4 fruit fly cellular contexts compared by ENCODE assay signal in the genomic region with DNA sequence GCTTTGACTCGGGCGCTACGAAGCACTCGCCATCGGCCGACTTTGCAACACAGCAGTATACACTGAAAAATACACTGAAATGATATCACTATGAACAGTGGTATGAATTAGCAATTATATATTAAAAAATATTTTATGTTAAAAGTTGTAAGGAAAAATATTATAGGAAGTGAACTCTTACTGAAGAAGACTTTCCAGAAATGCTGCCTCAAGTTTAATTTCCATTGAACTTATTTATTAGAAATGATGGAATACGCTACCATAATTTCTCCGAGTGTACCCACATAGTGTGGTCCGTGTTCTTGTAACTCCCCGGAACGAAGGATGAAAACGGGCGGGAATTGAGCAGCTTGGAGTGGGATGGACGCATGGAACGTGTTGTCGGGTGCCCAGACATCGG.
A peak's percentile ranks its signal among the peaks of the same experiment; 100 is the strongest.
TF ChIP-seq lines count a peak whose summit lies in the region.

No protein-coding gene starts in this region.

- no peak for TF ChIP-seq CTCF in whole organism, embryonic (GFP tag; optimal IDR thresholded peaks at IDR 0.05; lab: Kevin White, UChicago)

TF ChIP-seq in whole organism, embryonic, 481 proteins besides CTCF, POLR2A, EP300 and RAD21 (continues in another document):
- TF ChIP-seq CG2678 (tag; optimal IDR thresholded peaks at IDR 0.05; lab: Kevin White, UChicago) (peak; percentile 0), tio (GFP tag; optimal IDR thresholded peaks at IDR 0.05; lab: Kevin White, UChicago) (peak; percentile 10), MTF-1 (GFP tag; optimal IDR thresholded peaks at IDR 0.05; lab: Kevin White, UChicago; ENCODE audit: borderline replicate concordance) (no peak), CG11504 (tag; optimal IDR thresholded peaks at IDR 0.05; lab: Kevin White, UChicago) (peak; percentile 39), Mrtf (GFP tag; IDR thresholded peaks at IDR 0.05; lab: Robert Waterston, UW) (no peak), nom (GFP tag; optimal IDR thresholded peaks at IDR 0.05; lab: Kevin White, UChicago) (peak; percentile 81), Oli (tag; optimal IDR thresholded peaks at IDR 0.05; lab: Kevin White, UChicago) (peak; percentile 23), phol (tag; optimal IDR thresholded peaks at IDR 0.05; lab: Kevin White, UChicago) (peak; percentile 7), CG2712 (tag; optimal IDR thresholded peaks at IDR 0.05; lab: Kevin White, UChicago) (peak; percentile 4), Drgx (GFP tag; IDR thresholded peaks at IDR 0.05; lab: Robert Waterston, UW) (peak; percentile 65), unpg (GFP tag; optimal IDR thresholded peaks at IDR 0.05; lab: Kevin White, UChicago) (peak; percentile 27), CG17361 (GFP tag; IDR thresholded peaks at IDR 0.05; lab: Robert Waterston, UW) (0 out of 3 replicates have a peak, but pooled peaks have one; percentile 15), usp (GFP tag; optimal IDR thresholded peaks at IDR 0.05; lab: Kevin White, UChicago) (no peak), CG1832 (GFP tag; optimal IDR thresholded peaks at IDR 0.05; lab: Kevin White, UChicago) (no peak), Med (GFP tag; lab: Kevin White, UChicago) (peak; percentile 32), gem (tag; optimal IDR thresholded peaks at IDR 0.05; lab: Kevin White, UChicago) (peak; percentile 47), corto (GFP tag; optimal IDR thresholded peaks at IDR 0.05; lab: Kevin White, UChicago) (peak; percentile 48), lola (GFP tag; optimal IDR thresholded peaks at IDR 0.05; lab: Kevin White, UChicago) (peak in 1 of 3 experiments; percentile 10), lbe (GFP tag; optimal IDR thresholded peaks at IDR 0.05; lab: Kevin White, UChicago) (peak; percentile 65), bsh (GFP tag; optimal IDR thresholded peaks at IDR 0.05; lab: Kevin White, UChicago) (peak; percentile 29 to 78), Sox102F (GFP tag; optimal IDR thresholded peaks at IDR 0.05; lab: Kevin White, UChicago) (peak; percentile 16)

TF ChIP-seq in whole organism, prepupa, 60 proteins besides CTCF, POLR2A, EP300 and RAD21 (continues in another document):
- TF ChIP-seq topi (GFP tag; optimal IDR thresholded peaks at IDR 0.05; lab: Kevin White, UChicago), result peak; percentile 82
- TF ChIP-seq CG15336 (GFP tag; IDR thresholded peaks at IDR 0.05; lab: Robert Waterston, UW), result peak; percentile 81
- TF ChIP-seq spab (GFP tag; optimal IDR thresholded peaks at IDR 0.05; lab: Kevin White, UChicago), result peak; percentile 93
- TF ChIP-seq vri (GFP tag; optimal IDR thresholded peaks at IDR 0.05; lab: Kevin White, UChicago), result peak; percentile 54
- TF ChIP-seq dac (GFP tag; optimal IDR thresholded peaks at IDR 0.05; lab: Kevin White, UChicago), result peak; percentile 31
- peak; percentile 49 for TF ChIP-seq cyc (GFP tag; optimal IDR thresholded peaks at IDR 0.05; lab: Kevin White, UChicago)
- peak; percentile 32 for TF ChIP-seq Hr39 (GFP tag; optimal IDR thresholded peaks at IDR 0.05; lab: Kevin White, UChicago)
- peak; percentile 90 for TF ChIP-seq achi (GFP tag; optimal IDR thresholded peaks at IDR 0.05; lab: Kevin White, UChicago)
- TF ChIP-seq CG10631 (GFP tag; optimal IDR thresholded peaks at IDR 0.05; lab: Kevin White, UChicago), result peak; percentile 93
- TF ChIP-seq CG32006 (GFP tag; optimal IDR thresholded peaks at IDR 0.05; lab: Kevin White, UChicago), result peak; percentile 81
- peak; percentile 78 for TF ChIP-seq Met (GFP tag; optimal IDR thresholded peaks at IDR 0.05; lab: Kevin White, UChicago)
- peak; percentile 90 for TF ChIP-seq OdsH (GFP tag; optimal IDR thresholded peaks at IDR 0.05; lab: Kevin White, UChicago)
- peak; percentile 80 for TF ChIP-seq Lpt (GFP tag; optimal IDR thresholded peaks at IDR 0.05; lab: Kevin White, UChicago)
- TF ChIP-seq Ets96B (tag; optimal IDR thresholded peaks at IDR 0.05; lab: Kevin White, UChicago), result peak; percentile 98
- peak; percentile 78 for TF ChIP-seq CG9139 (GFP tag; optimal IDR thresholded peaks at IDR 0.05; lab: Kevin White, UChicago)
- peak; percentile 36 for TF ChIP-seq CG6276 (GFP tag; optimal IDR thresholded peaks at IDR 0.05; lab: Kevin White, UChicago)
- peak; percentile 89 for TF ChIP-seq acj6 (GFP tag; optimal IDR thresholded peaks at IDR 0.05; lab: Kevin White, UChicago)
- peak; percentile 40 for TF ChIP-seq Eip93F (GFP tag; optimal IDR thresholded peaks at IDR 0.05; lab: Kevin White, UChicago)
- peak; percentile 91 for TF ChIP-seq CG1621 (tag; optimal IDR thresholded peaks at IDR 0.05; lab: Kevin White, UChicago)
- peak; percentile 97 for TF ChIP-seq CG3032 (tag; optimal IDR thresholded peaks at IDR 0.05; lab: Kevin White, UChicago)
- TF ChIP-seq CG3919 (GFP tag; optimal IDR thresholded peaks at IDR 0.05; lab: Kevin White, UChicago), result peak; percentile 83
- peak; percentile 94 for TF ChIP-seq ss (GFP tag; optimal IDR thresholded peaks at IDR 0.05; lab: Kevin White, UChicago)

TF ChIP-seq in whole organism, pupa, 21 proteins besides CTCF, POLR2A, EP300 and RAD21:
- peak; percentile 89 for TF ChIP-seq D1 (tag; optimal IDR thresholded peaks at IDR 0.05; lab: Kevin White, UChicago)
- TF ChIP-seq CG8159 (tag; optimal IDR thresholded peaks at IDR 0.05; lab: Kevin White, UChicago), result peak; percentile 97
- no peak for TF ChIP-seq EcR (GFP tag; optimal IDR thresholded peaks at IDR 0.05; lab: Kevin White, UChicago)
- peak; percentile 55; the same call in 1 of the 2 replicates for TF ChIP-seq Ets98B (GFP tag; IDR thresholded peaks at IDR 0.05; lab: Robert Waterston, UW)
- peak; percentile 87 for TF ChIP-seq CG4496 (GFP tag; IDR thresholded peaks at IDR 0.05; lab: Robert Waterston, UW)
- TF ChIP-seq Pif1A (GFP tag; optimal IDR thresholded peaks at IDR 0.05; lab: Kevin White, UChicago), result peak; percentile 83
- TF ChIP-seq Snoo (tag; optimal IDR thresholded peaks at IDR 0.05; lab: Kevin White, UChicago), result peak; percentile 70
- TF ChIP-seq gl (tag; optimal IDR thresholded peaks at IDR 0.05; lab: Kevin White, UChicago), result peak; percentile 83
- peak; percentile 94 for TF ChIP-seq CG15710 (tag; optimal IDR thresholded peaks at IDR 0.05; lab: Kevin White, UChicago)
- TF ChIP-seq CG8301 (tag; optimal IDR thresholded peaks at IDR 0.05; lab: Kevin White, UChicago), result peak; percentile 88
- no peak for TF ChIP-seq CG10348 (GFP tag; IDR thresholded peaks at IDR 0.05; lab: Robert Waterston, UW)
- peak; percentile 87 for TF ChIP-seq CG14655 (GFP tag; optimal IDR thresholded peaks at IDR 0.05; lab: Kevin White, UChicago)
- TF ChIP-seq CG34367 (tag; optimal IDR thresholded peaks at IDR 0.05; lab: Kevin White, UChicago), result peak; percentile 94
- 0 out of 2 replicates have a peak, but pooled peaks have one; percentile 46 for TF ChIP-seq rn (GFP tag; IDR thresholded peaks at IDR 0.05; lab: Robert Waterston, UW)
- peak; percentile 97 for TF ChIP-seq CG9948 (tag; optimal IDR thresholded peaks at IDR 0.05; lab: Kevin White, UChicago)
- TF ChIP-seq CG32121 (GFP tag; IDR thresholded peaks at IDR 0.05; lab: Robert Waterston, UW), result peak; percentile 24; the same call in 1 of the 2 replicates
- peak; percentile 98 for TF ChIP-seq CG17806 (tag; optimal IDR thresholded peaks at IDR 0.05; lab: Kevin White, UChicago)
- TF ChIP-seq fd96Ca (GFP tag; IDR thresholded peaks at IDR 0.05; lab: Robert Waterston, UW), result 0 out of 3 replicates have a peak, but pooled peaks have one; percentile 36
- peak; percentile 89 for TF ChIP-seq CG13204 (GFP tag; optimal IDR thresholded peaks at IDR 0.05; lab: Kevin White, UChicago)
- peak; percentile 85 for TF ChIP-seq Pif1B (GFP tag; optimal IDR thresholded peaks at IDR 0.05; lab: Kevin White, UChicago)
- no peak for TF ChIP-seq CG12605 (GFP tag; IDR thresholded peaks at IDR 0.05; lab: Robert Waterston, UW)

TF ChIP-seq in whole organism, wandering third instar larva, 38 proteins besides CTCF, POLR2A, EP300 and RAD21:
- TF ChIP-seq psq (GFP tag; optimal IDR thresholded peaks at IDR 0.05; lab: Kevin White, UChicago) (peak; percentile 71), fru (GFP tag; optimal IDR thresholded peaks at IDR 0.05; lab: Kevin White, UChicago) (peak; percentile 65), N (GFP tag; optimal IDR thresholded peaks at IDR 0.05; lab: Kevin White, UChicago) (no peak), brk (GFP tag; optimal IDR thresholded peaks at IDR 0.05; lab: Kevin White, UChicago) (peak; percentile 49), br (GFP tag; optimal IDR thresholded peaks at IDR 0.05; lab: Kevin White, UChicago) (peak; percentile 18), h (GFP tag; optimal IDR thresholded peaks at IDR 0.05; lab: Kevin White, UChicago) (peak; percentile 79), lola (GFP tag; optimal IDR thresholded peaks at IDR 0.05; lab: Kevin White, UChicago) (no peak), Abd-B (GFP tag; optimal IDR thresholded peaks at IDR 0.05; lab: Kevin White, UChicago) (no peak), Sp1 (GFP tag; optimal IDR thresholded peaks at IDR 0.05; lab: Kevin White, UChicago) (peak; percentile 72), CG9705 (GFP tag; optimal IDR thresholded peaks at IDR 0.05; lab: Kevin White, UChicago) (peak; percentile 8), Myc (optimal IDR thresholded peaks at IDR 0.05; lab: Kevin White, UChicago) (no peak), dmrt93B (GFP tag; optimal IDR thresholded peaks at IDR 0.05; lab: Kevin White, UChicago) (no peak), Rel (GFP tag; optimal IDR thresholded peaks at IDR 0.05; lab: Kevin White, UChicago) (peak; percentile 30), Rel (tag; optimal IDR thresholded peaks at IDR 0.05; lab: Kevin White, UChicago) (no peak), rgr (GFP tag; optimal IDR thresholded peaks at IDR 0.05; lab: Kevin White, UChicago) (peak; percentile 59), GATAd (GFP tag; optimal IDR thresholded peaks at IDR 0.05; lab: Kevin White, UChicago) (no peak), Mio (GFP tag; optimal IDR thresholded peaks at IDR 0.05; lab: Kevin White, UChicago) (no peak), OdsH (GFP tag; optimal IDR thresholded peaks at IDR 0.05; lab: Kevin White, UChicago) (peak; percentile 74), Jra (GFP tag; optimal IDR thresholded peaks at IDR 0.05; lab: Kevin White, UChicago) (no peak), usp (GFP tag; optimal IDR thresholded peaks at IDR 0.05; lab: Kevin White, UChicago) (no peak), sv (GFP tag; optimal IDR thresholded peaks at IDR 0.05; lab: Kevin White, UChicago) (no peak), sage (GFP tag; optimal IDR thresholded peaks at IDR 0.05; lab: Kevin White, UChicago) (peak; percentile 45), foxo (GFP tag; optimal IDR thresholded peaks at IDR 0.05; lab: Kevin White, UChicago) (peak in 1 of 2 experiments; percentile 74), ey (GFP tag; optimal IDR thresholded peaks at IDR 0.05; lab: Kevin White, UChicago) (peak; percentile 46), HLH106 (tag; optimal IDR thresholded peaks at IDR 0.05; lab: Kevin White, UChicago) (peak; percentile 74), Vsx2 (GFP tag; optimal IDR thresholded peaks at IDR 0.05; lab: Kevin White, UChicago; ENCODE audit: partially characterized antibody) (no peak), woc (GFP tag; optimal IDR thresholded peaks at IDR 0.05; lab: Kevin White, UChicago) (peak; percentile 20)
